Fruit fly (Drosophila melanogaster): ENCODE measurements around the gene Pgant35A.

- TF ChIP-seq EcR (GFP tag; optimal IDR thresholded peaks at IDR 0.05) (peak; percentile 50), CG10348 (GFP tag; IDR thresholded peaks at IDR 0.05) (no peak), gl (tag; optimal IDR thresholded peaks at IDR 0.05) (peak; percentile 8), Pif1B (GFP tag; optimal IDR thresholded peaks at IDR 0.05) (peak; percentile 82), Ets98B (GFP tag; IDR thresholded peaks at IDR 0.05) (peak; percentile 69; the same call in 1 of the 2 replicates), CG8159 (tag; optimal IDR thresholded peaks at IDR 0.05) (no peak), CG32121 (GFP tag; IDR thresholded peaks at IDR 0.05) (peak; percentile 68), CG4496 (GFP tag; IDR thresholded peaks at IDR 0.05) (no peak), Snoo (tag; optimal IDR thresholded peaks at IDR 0.05) (no peak), Pif1A (GFP tag; optimal IDR thresholded peaks at IDR 0.05) (peak; percentile 42), fd96Ca (GFP tag; IDR thresholded peaks at IDR 0.05) (peak; percentile 77), D1 (tag; optimal IDR thresholded peaks at IDR 0.05) (no peak), CG34367 (tag; optimal IDR thresholded peaks at IDR 0.05) (no peak)
Observed at dm6 chr2L:14409428-14409933, 50.4 kb downstream of the Pgant35A start, which contains the start of gene elB.

Data from whole organism, pupa.